Fruit fly (Drosophila melanogaster) whole organism: ENCODE results near the gene CG7366.

Source experiments
- CG8478 ChIP-seq: fragments of >200 bp; optimal IDR thresholded peaks from 2 replicates; lab custom pipeline; 2018; ENCODE audit warnings: inconsistent platforms
- Dll ChIP-seq: fragments of >200 bp; optimal IDR thresholded peaks from 2 replicates; lab custom pipeline; 2017
- EcR ChIP-seq, 2 experiments: fragments of >200 bp; optimal IDR thresholded peaks; 2 replicates each; lab custom pipeline; 2017; ENCODE audit warnings: missing biosample characterization in 2 of 2, missing genetic modification characterization in 2 of 2, missing genetic modification reagents in 2 of 2
- pan ChIP-seq: fragments of >200 bp; optimal IDR thresholded peaks from 2 replicates; lab custom pipeline; 2017
- psq ChIP-seq: fragments of >200 bp; optimal IDR thresholded peaks from 2 replicates; lab custom pipeline; 2017
- usp ChIP-seq: fragments of >200 bp; optimal IDR thresholded peaks from 2 replicates; lab custom pipeline; 2017; ENCODE audit warnings: missing biosample characterization, missing genetic modification characterization, mixed read lengths

- TF ChIP-seq psq (lab: Kevin White, UChicago), result no peak
- TF ChIP-seq usp (GFP tag; lab: Kevin White, UChicago), result no peak
- TF ChIP-seq CG8478 (lab: Kevin White, UChicago), result no peak
- TF ChIP-seq pan (lab: Kevin White, UChicago), result no peak
- TF ChIP-seq Dll (lab: Kevin White, UChicago), result no peak
- TF ChIP-seq EcR (GFP tag; optimal IDR thresholded peaks at IDR 0.05; lab: Kevin White, UChicago), result no peak
Observed at dm6 chr3L:8186627-8187396, 15.4 kb downstream of the CG7366 start, which contains the start of the genes ERR and Atg18a.
